Fruit fly (Drosophila melanogaster): Measurements from ENCODE around the gene Gr33a.

Gr33a gene

DNA sequence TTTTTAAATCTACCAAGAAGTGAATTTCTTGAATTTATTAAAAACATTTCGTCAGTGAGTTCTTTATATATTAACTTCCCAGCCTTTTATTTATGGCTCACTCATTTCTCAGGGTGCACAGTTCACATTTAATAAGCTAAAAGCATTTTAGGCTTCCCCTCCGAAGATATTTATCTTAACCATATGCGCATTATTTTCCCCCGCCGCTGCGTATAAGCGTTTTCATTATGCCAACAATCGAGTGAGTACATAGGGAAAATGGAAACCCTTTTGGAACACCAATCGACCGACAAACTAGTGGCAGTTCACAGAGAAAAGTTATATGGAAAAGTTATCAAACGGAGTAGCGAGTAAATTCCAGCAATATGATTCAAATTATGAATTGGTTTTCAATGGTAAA, at the start of gene Gr33a:
Gene Gr33a, plus strand, starts transcription at position 301 of the 400 bp plus-strand sequence.
- TF ChIP-seq CG8301 (tag; optimal IDR thresholded peaks at IDR 0.05) = no peak
- no peak for TF ChIP-seq Pif1B (GFP tag; optimal IDR thresholded peaks at IDR 0.05)
- no peak for TF ChIP-seq CG32121 (GFP tag; IDR thresholded peaks at IDR 0.05)
- no peak for TF ChIP-seq D1 (tag; optimal IDR thresholded peaks at IDR 0.05)
- TF ChIP-seq Snoo (tag; optimal IDR thresholded peaks at IDR 0.05) = no peak
- TF ChIP-seq CG10348 (GFP tag; IDR thresholded peaks at IDR 0.05) = no peak
- no peak for TF ChIP-seq CG34367 (tag; optimal IDR thresholded peaks at IDR 0.05)
- TF ChIP-seq fd96Ca (GFP tag; IDR thresholded peaks at IDR 0.05) = no peak
- TF ChIP-seq CG14655 (GFP tag; optimal IDR thresholded peaks at IDR 0.05) = no peak
- no peak for TF ChIP-seq gl (tag; optimal IDR thresholded peaks at IDR 0.05)
- TF ChIP-seq Pif1A (GFP tag; optimal IDR thresholded peaks at IDR 0.05) = no peak
- TF ChIP-seq CG17806 (tag; optimal IDR thresholded peaks at IDR 0.05) = no peak
- no peak for TF ChIP-seq rn (GFP tag; IDR thresholded peaks at IDR 0.05)
- no peak for TF ChIP-seq CG12605 (GFP tag; IDR thresholded peaks at IDR 0.05)
- TF ChIP-seq CG8159 (tag; optimal IDR thresholded peaks at IDR 0.05) = no peak
- TF ChIP-seq CG13204 (GFP tag; optimal IDR thresholded peaks at IDR 0.05) = no peak
- no peak for TF ChIP-seq CG4496 (GFP tag; IDR thresholded peaks at IDR 0.05)

DNA sequence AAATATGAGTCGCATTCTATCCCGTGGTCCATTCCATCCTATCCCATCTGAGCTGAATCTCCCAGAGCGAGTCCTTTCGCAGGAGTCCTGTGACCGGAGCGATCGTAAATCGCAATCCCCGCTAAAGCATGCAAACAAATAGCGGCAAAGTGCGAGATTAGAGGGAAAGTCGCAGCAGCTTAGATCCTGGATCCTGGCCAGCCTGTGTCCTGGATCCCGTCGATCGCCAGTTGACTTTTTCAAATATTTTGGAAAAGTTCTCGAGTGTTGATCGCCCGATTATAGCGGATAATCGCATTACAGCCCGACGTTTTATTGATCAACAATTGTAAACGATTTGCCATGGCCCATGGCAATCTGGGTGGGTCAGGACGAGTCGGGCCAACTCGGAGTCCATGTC, 48.7 kb upstream of the Gr33a start:
- TF ChIP-seq CG12605 (GFP tag; IDR thresholded peaks at IDR 0.05) (no peak), CG13204 (GFP tag; optimal IDR thresholded peaks at IDR 0.05) (no peak), D1 (tag; optimal IDR thresholded peaks at IDR 0.05) (no peak), Ets98B (GFP tag; IDR thresholded peaks at IDR 0.05) (no peak), CG14655 (GFP tag; optimal IDR thresholded peaks at IDR 0.05) (no peak), rn (GFP tag; IDR thresholded peaks at IDR 0.05) (no peak), CG9948 (tag; optimal IDR thresholded peaks at IDR 0.05) (no peak), EcR (GFP tag; optimal IDR thresholded peaks at IDR 0.05) (no peak), CG4496 (GFP tag; IDR thresholded peaks at IDR 0.05) (no peak), CG15710 (tag; optimal IDR thresholded peaks at IDR 0.05) (no peak)

DNA sequence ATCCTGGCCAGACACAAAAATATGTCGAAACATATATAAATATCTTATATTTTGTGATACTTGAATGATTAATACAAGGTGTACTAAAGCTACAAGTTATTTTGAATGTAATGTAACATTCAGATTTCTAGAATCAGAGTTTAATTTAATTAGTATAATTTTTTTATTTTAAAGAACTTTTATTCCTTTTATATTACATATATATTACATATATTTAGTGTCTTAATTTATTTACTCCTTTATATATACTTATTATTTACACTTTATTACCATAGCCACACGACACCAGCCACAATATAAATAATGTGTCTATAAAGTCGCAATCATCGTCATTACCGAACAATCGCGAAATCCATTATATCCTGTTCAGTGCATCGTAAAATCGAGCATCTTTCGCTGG, 46.3 kb upstream of the Gr33a start, which contains the start of gene Pex19:
Gene Pex19, plus strand, starts transcription at position 301 of the 400 bp plus-strand sequence.
- TF ChIP-seq CG34367 (tag; optimal IDR thresholded peaks at IDR 0.05) = no peak
- TF ChIP-seq CG32121 (GFP tag; IDR thresholded peaks at IDR 0.05) = no peak
- TF ChIP-seq CG15710 (tag; optimal IDR thresholded peaks at IDR 0.05) = no peak
- TF ChIP-seq CG8159 (tag; optimal IDR thresholded peaks at IDR 0.05) = no peak
- TF ChIP-seq Pif1B (GFP tag; optimal IDR thresholded peaks at IDR 0.05) = no peak
- no peak for TF ChIP-seq EcR (GFP tag; optimal IDR thresholded peaks at IDR 0.05)
- TF ChIP-seq CG17806 (tag; optimal IDR thresholded peaks at IDR 0.05) = no peak
- no peak for TF ChIP-seq gl (tag; optimal IDR thresholded peaks at IDR 0.05)
- TF ChIP-seq Pif1A (GFP tag; optimal IDR thresholded peaks at IDR 0.05) = no peak
- TF ChIP-seq fd96Ca (GFP tag; IDR thresholded peaks at IDR 0.05) = no peak
- TF ChIP-seq CG10348 (GFP tag; IDR thresholded peaks at IDR 0.05) = no peak
- TF ChIP-seq Ets98B (GFP tag; IDR thresholded peaks at IDR 0.05) = no peak

DNA sequence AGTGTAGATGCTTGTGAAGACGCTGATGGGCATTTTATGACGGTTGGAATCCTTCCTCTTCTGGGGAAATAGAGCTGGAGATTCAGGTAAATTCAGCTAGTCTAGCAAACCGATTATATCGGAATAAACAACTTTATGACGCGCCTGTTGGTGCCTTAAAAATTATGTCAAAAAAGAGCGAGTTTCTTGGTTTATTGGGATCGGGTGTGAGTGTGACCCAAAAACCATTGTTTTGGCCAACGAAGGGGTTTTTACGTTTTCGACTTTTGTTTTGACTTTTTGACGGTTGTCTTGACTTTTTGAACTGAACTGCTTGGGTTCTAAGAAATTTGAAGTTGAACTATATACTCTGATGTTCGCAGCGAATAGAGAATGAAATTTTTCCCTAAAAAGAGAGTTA, 45.8 kb upstream of the Gr33a start:
- TF ChIP-seq CG17806 (tag; optimal IDR thresholded peaks at IDR 0.05) (no peak), CG12605 (GFP tag; IDR thresholded peaks at IDR 0.05) (no peak), CG14655 (GFP tag; optimal IDR thresholded peaks at IDR 0.05) (no peak), EcR (GFP tag; optimal IDR thresholded peaks at IDR 0.05) (no peak), Pif1A (GFP tag; optimal IDR thresholded peaks at IDR 0.05) (no peak), Snoo (tag; optimal IDR thresholded peaks at IDR 0.05) (no peak), CG10348 (GFP tag; IDR thresholded peaks at IDR 0.05) (no peak), CG4496 (GFP tag; IDR thresholded peaks at IDR 0.05) (no peak), CG13204 (GFP tag; optimal IDR thresholded peaks at IDR 0.05) (no peak), CG34367 (tag; optimal IDR thresholded peaks at IDR 0.05) (no peak), CG9948 (tag; optimal IDR thresholded peaks at IDR 0.05) (no peak), CG8159 (tag; optimal IDR thresholded peaks at IDR 0.05) (no peak), CG32121 (GFP tag; IDR thresholded peaks at IDR 0.05) (no peak), Ets98B (GFP tag; IDR thresholded peaks at IDR 0.05) (no peak)

DNA sequence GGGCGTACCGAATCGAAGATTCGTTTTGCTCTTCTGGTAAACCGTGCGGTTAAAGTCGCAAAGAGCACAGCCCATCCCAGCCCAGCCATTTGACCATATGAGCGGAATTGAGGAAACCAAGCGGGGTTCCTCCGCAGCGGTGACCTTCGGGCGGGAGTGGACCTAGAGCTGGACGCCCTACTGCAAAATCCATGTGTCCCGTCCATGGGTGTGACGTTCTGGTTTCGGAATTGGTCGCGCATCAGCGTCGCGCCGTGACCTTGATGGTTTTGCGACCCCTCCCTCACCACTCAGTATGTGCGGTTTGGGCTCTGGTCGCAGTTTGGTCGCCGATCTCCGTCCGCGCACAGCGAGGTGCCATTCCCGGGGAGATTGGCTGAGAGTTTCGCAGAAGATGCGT, 45.1 kb upstream of the Gr33a start:
- TF ChIP-seq D1 (tag; optimal IDR thresholded peaks at IDR 0.05) (no peak), EcR (GFP tag; optimal IDR thresholded peaks at IDR 0.05) (no peak), gl (tag; optimal IDR thresholded peaks at IDR 0.05) (no peak), CG8159 (tag; optimal IDR thresholded peaks at IDR 0.05) (no peak), CG32121 (GFP tag; IDR thresholded peaks at IDR 0.05) (no peak)

DNA sequence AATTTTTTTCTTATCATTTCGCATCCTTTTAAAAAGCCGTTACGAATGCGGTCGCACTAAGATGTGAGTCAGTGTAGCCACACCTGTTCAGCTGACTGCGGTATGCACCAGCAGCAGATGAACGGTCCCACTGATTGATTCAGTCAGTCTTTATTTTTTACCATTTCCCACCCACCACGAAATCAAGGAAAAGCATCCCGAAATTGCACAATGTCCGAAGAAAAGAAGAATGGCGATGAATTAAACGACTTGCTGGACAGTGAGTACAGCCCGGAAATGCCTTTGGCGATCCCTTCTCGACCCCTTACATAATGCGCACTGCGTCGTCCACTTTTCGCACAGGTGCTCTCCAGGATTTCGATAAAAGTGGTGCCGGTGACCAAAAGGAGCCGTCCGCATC, 44.2 kb upstream of the Gr33a start:
- no peak for TF ChIP-seq Pif1B (GFP tag; optimal IDR thresholded peaks at IDR 0.05)
- no peak for TF ChIP-seq CG32121 (GFP tag; IDR thresholded peaks at IDR 0.05)
- TF ChIP-seq D1 (tag; optimal IDR thresholded peaks at IDR 0.05) = no peak
- TF ChIP-seq Pif1A (GFP tag; optimal IDR thresholded peaks at IDR 0.05) = no peak
- no peak for TF ChIP-seq Snoo (tag; optimal IDR thresholded peaks at IDR 0.05)
- no peak for TF ChIP-seq CG4496 (GFP tag; IDR thresholded peaks at IDR 0.05)
- TF ChIP-seq CG8159 (tag; optimal IDR thresholded peaks at IDR 0.05) = no peak
- no peak for TF ChIP-seq CG15710 (tag; optimal IDR thresholded peaks at IDR 0.05)
- TF ChIP-seq fd96Ca (GFP tag; IDR thresholded peaks at IDR 0.05) = no peak
- no peak for TF ChIP-seq rn (GFP tag; IDR thresholded peaks at IDR 0.05)
- no peak for TF ChIP-seq CG13204 (GFP tag; optimal IDR thresholded peaks at IDR 0.05)

DNA sequence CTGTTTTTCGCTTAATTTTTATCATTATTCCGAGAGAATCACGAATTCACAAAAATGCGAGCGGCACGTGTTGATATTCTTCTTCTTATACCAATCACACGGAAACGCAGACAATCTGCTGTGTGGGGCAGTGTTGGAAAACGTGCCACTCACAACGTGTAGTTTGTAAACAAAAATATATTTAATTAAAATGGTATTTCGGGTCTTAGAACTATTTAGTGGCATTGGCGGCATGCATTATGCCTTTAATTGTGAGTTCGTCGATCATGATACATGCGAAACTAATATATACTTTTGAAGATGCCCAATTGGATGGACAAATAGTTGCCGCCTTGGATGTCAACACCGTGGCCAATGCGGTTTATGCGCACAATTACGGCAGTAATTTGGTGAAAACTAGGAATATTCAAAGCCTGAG, 41.4 kb upstream of the Gr33a start, which contains the start of the genes CG6712 and Mt2:
Gene CG6712, minus strand, starts transcription at position 116 of the 418 bp plus-strand sequence.
Gene Mt2, plus strand, starts transcription at position 130 of the 418 bp plus-strand sequence.
- TF ChIP-seq CG17806 (tag; optimal IDR thresholded peaks at IDR 0.05) (no peak), gl (tag; optimal IDR thresholded peaks at IDR 0.05) (no peak), Pif1B (GFP tag; optimal IDR thresholded peaks at IDR 0.05) (no peak), Snoo (tag; optimal IDR thresholded peaks at IDR 0.05) (no peak)

Data from whole organism, pupa.